Worm (Caenorhabditis elegans) whole organism, L4 larva: Measurements from ENCODE around the gene C47D12.4.

ENCODE experiments used
- T26A8.4 ChIP-seq: fragments of 200-800 bp; sonication (Bioruptor generic); IDR thresholded peaks from 2 replicates; pipeline ENCODE4 v1.3.6; 2022; ENCODE audit warnings: missing genetic modification characterization, missing compliant biosample characterization
- ama-1 ChIP-seq: fragments of 150-350 bp; optimal IDR thresholded peaks from 2 replicates; lab custom pipeline; 2014; ENCODE audit warnings: inconsistent platforms, mixed read lengths
- attf-4 ChIP-seq: sonication (generic microtip); optimal IDR thresholded peaks from 3 replicates; lab custom pipeline; 2017; ENCODE audit warnings: missing biosample characterization, missing genetic modification characterization
- lsy-2 ChIP-seq, 2 experiments: fragments of 150-350 bp in 1 of 2; sonication (generic microtip) in 1 of 2; optimal IDR thresholded peaks; 2 replicates each; lab custom pipeline; 2014 to 2017; ENCODE audit warnings: missing biosample characterization in 2 of 2, missing genetic modification characterization in 2 of 2
- nhr-77 ChIP-seq: fragments of 150-350 bp; optimal IDR thresholded peaks from 2 replicates; lab custom pipeline; 2014; ENCODE audit warnings: missing biosample characterization, missing genetic modification characterization
- skn-1 ChIP-seq: fragments of 150-350 bp; optimal IDR thresholded peaks from 2 replicates; lab custom pipeline; 2014; ENCODE audit warnings: missing biosample characterization, missing genetic modification characterization

- no peak for TF ChIP-seq ama-1 (lab: Kevin White, UChicago)
- no peak for TF ChIP-seq nhr-77 (tag; lab: Kevin White, UChicago)
- no peak for TF ChIP-seq T26A8.4 (GFP tag; lab: Robert Waterston, UW)
- TF ChIP-seq lsy-2 (tag; optimal IDR thresholded peaks at IDR 0.05; lab: Kevin White, UChicago), result no peak
- no peak for TF ChIP-seq skn-1 (tag; lab: Kevin White, UChicago)
- TF ChIP-seq attf-4 (tag; lab: Kevin White, UChicago), result no peak
Measured at ce11 chrII:11689941-11690340, 8.4 kb downstream of the C47D12.4 start.
